Fruit fly (Drosophila melanogaster): ENCODE data around the gene CG32640.

The CG32640 gene

dm6 chrX:13211357-13212137 lies 33.7 kb downstream of the CG32640 start, which contains the start of gene sno (continued):
- TF ChIP-seq Dll (GFP tag; IDR thresholded peaks at IDR 0.05; ENCODE audit: partially characterized antibody) (peak; percentile 83; the same call in 3 of the 4 replicates), slbo (GFP tag; IDR thresholded peaks at IDR 0.05) (0 out of 2 replicates have a peak, but pooled peaks have one; percentile 4), sd (tag; optimal IDR thresholded peaks at IDR 0.05) (peak; percentile 3), wor (GFP tag; IDR thresholded peaks at IDR 0.05) (no peak), BEAF-32 (GFP tag; optimal IDR thresholded peaks at IDR 0.05) (peak; percentile 78), HLH4C (GFP tag; IDR thresholded peaks at IDR 0.05; ENCODE audit: partially characterized antibody) (peak; percentile 82), CG13296 (GFP tag; optimal IDR thresholded peaks at IDR 0.05) (no peak), onecut (GFP tag; IDR thresholded peaks at IDR 0.05) (0 out of 2 replicates have a peak, but pooled peaks have one; percentile 5), Doc3 (GFP tag; IDR thresholded peaks at IDR 0.05; ENCODE audit: partially characterized antibody) (peak; percentile 73; the same call in 2 of the 3 replicates), Dp (GFP tag; optimal IDR thresholded peaks at IDR 0.05) (peak; percentile 64), CG9215 (GFP tag; IDR thresholded peaks at IDR 0.05) (no peak), insv (GFP tag; optimal IDR thresholded peaks at IDR 0.05) (peak in 1 of 2 experiments; percentile 50), CG6791 (GFP tag; IDR thresholded peaks at IDR 0.05; ENCODE audit: partially characterized antibody) (peak; percentile 87), CG9932 (GFP tag; IDR thresholded peaks at IDR 0.05) (peak; percentile 52), CG12659 (GFP tag; optimal IDR thresholded peaks at IDR 0.05) (peak; percentile 45), CG8290 (GFP tag; optimal IDR thresholded peaks at IDR 0.05) (no peak), CG8290 (tag; optimal IDR thresholded peaks at IDR 0.05) (peak in 1 of 2 experiments; percentile 43), B-H1 (GFP tag; IDR thresholded peaks at IDR 0.05) (no peak), nmo (GFP tag; optimal IDR thresholded peaks at IDR 0.05) (peak; percentile 10), lola (GFP tag; optimal IDR thresholded peaks at IDR 0.05) (no peak), CG14710 (tag; optimal IDR thresholded peaks at IDR 0.05) (peak; percentile 11), CG3995 (GFP tag; optimal IDR thresholded peaks at IDR 0.05) (no peak), CG1529 (GFP tag; optimal IDR thresholded peaks at IDR 0.05) (no peak), CG8924 (tag; optimal IDR thresholded peaks at IDR 0.05) (peak; percentile 30), Tbp (GFP tag; optimal IDR thresholded peaks at IDR 0.05) (no peak), croc (GFP tag; conservative IDR thresholded peaks at IDR 0.05) (no peak), row (GFP tag; IDR thresholded peaks at IDR 0.05) (peak; percentile 62), CG17361 (GFP tag; IDR thresholded peaks at IDR 0.05) (0 out of 3 replicates have a peak, but pooled peaks have one; percentile 12), exex (tag; optimal IDR thresholded peaks at IDR 0.05) (no peak), CG2129 (GFP tag; IDR thresholded peaks at IDR 0.05; ENCODE audit: partially characterized antibody) (peak; percentile 55), CG4360 (GFP tag; IDR thresholded peaks at IDR 0.05) (peak; percentile 96), ash1 (GFP tag; optimal IDR thresholded peaks at IDR 0.05) (no peak), Opbp (GFP tag; IDR thresholded peaks at IDR 0.05; ENCODE audit: partially characterized antibody) (peak; percentile 90), zen2 (GFP tag; IDR thresholded peaks at IDR 0.05; ENCODE audit: partially characterized antibody) (peak; percentile 64; the same call in 1 of the 3 replicates), hbn (GFP tag; IDR thresholded peaks at IDR 0.05; ENCODE audit: partially characterized antibody) (peak; percentile 64), MESR4 (GFP tag; optimal IDR thresholded peaks at IDR 0.05) (peak; percentile 77), Deaf1 (tag; optimal IDR thresholded peaks at IDR 0.05) (peak; percentile 64), Dip3 (GFP tag; optimal IDR thresholded peaks at IDR 0.05) (no peak), CG42726 (GFP tag; IDR thresholded peaks at IDR 0.05; ENCODE audit: partially characterized antibody) (peak; percentile 90), wdn (GFP tag; IDR thresholded peaks at IDR 0.05) (no peak), knrl (GFP tag; IDR thresholded peaks at IDR 0.05; ENCODE audit: partially characterized antibody) (peak; percentile 90), E2f2 (GFP tag; IDR thresholded peaks at IDR 0.05) (peak; percentile 28; the same call in 1 of the 2 replicates), CG14860 (GFP tag; IDR thresholded peaks at IDR 0.05; ENCODE audit: partially characterized antibody) (peak; percentile 82), CG9797 (GFP tag; optimal IDR thresholded peaks at IDR 0.05) (peak; percentile 26), CG17829 (tag; optimal IDR thresholded peaks at IDR 0.05) (peak; percentile 22), CG30020 (tag; optimal IDR thresholded peaks at IDR 0.05) (peak; percentile 23), tap (tag; optimal IDR thresholded peaks at IDR 0.05) (no peak)

Measured in whole organism, embryonic.